Worm (Caenorhabditis elegans): ENCODE data around the gene F52E1.14.
A peak's percentile ranks its signal among the peaks of the same experiment; 100 is the strongest.
"Not testable (repeated sequence)": the region's sequence is repeated elsewhere in the genome, so short reads cannot be mapped to it uniquely, and the experiment has no call there.

F52E1.14 gene

ce11 chrV:8431295-8431694 is 47.6 kb downstream of the F52E1.14 start:
- TF ChIP-seq F26F4.8 (GFP tag; conservative IDR thresholded peaks at IDR 0.05) (peak; percentile 75), ceh-20 (GFP tag; IDR thresholded peaks at IDR 0.05) (0 out of 2 replicates have a peak, but pooled peaks have one; percentile 58), dmd-6 (GFP tag; IDR thresholded peaks at IDR 0.05) (0 out of 2 replicates have a peak, but pooled peaks have one; percentile 14), lim-7 (GFP tag; IDR thresholded peaks at IDR 0.05) (peak; percentile 77), T26A8.4 (GFP tag; IDR thresholded peaks at IDR 0.05) (peak; percentile 45; the same call in 1 of the 2 replicates), pha-4 (GFP tag; IDR thresholded peaks at IDR 0.05) (peak; percentile 33; the same call in 1 of the 2 replicates), egl-43 (GFP tag; IDR thresholded peaks at IDR 0.05) (peak; percentile 75), Y48G9A.11 (GFP tag; IDR thresholded peaks at IDR 0.05) (0 out of 2 replicates have a peak, but pooled peaks have one; percentile 28), dmd-9 (GFP tag; IDR thresholded peaks at IDR 0.05) (0 out of 2 replicates have a peak, but pooled peaks have one; percentile 39), hmg-1.1 (GFP tag; IDR thresholded peaks at IDR 0.05) (peak; percentile 46; the same call in 1 of the 2 replicates), madf-5 (GFP tag; IDR thresholded peaks at IDR 0.05) (0 out of 4 replicates have a peak, but pooled peaks of 1 of the 2 experiments have one; percentile 54), madf-9 (GFP tag; conservative IDR thresholded peaks at IDR 0.05) (0 out of 2 replicates have a peak, but pooled peaks have one; percentile 48), D1046.2 (GFP tag; IDR thresholded peaks at IDR 0.05) (0 out of 2 replicates have a peak, but pooled peaks have one; percentile 44), ZK337.2 (GFP tag; IDR thresholded peaks at IDR 0.05) (0 out of 2 replicates have a peak, but pooled peaks have one; percentile 33), dmd-8 (GFP tag; IDR thresholded peaks at IDR 0.05) (peak; percentile 87), vab-7 (GFP tag; IDR thresholded peaks at IDR 0.05) (peak; percentile 66), snpc-1.2 (GFP tag; IDR thresholded peaks at IDR 0.05) (0 out of 2 replicates have a peak, but pooled peaks have one; percentile 24), lin-38 (GFP tag; IDR thresholded peaks at IDR 0.05) (peak; percentile 65), mes-2 (tag; optimal IDR thresholded peaks at IDR 0.05; ENCODE audit: poor library complexity, severe bottlenecking) (peak; percentile 14), Y75B8A.6 (GFP tag; IDR thresholded peaks at IDR 0.05) (0 out of 2 replicates have a peak, but pooled peaks have one; percentile 76), lin-1 (GFP tag; IDR thresholded peaks at IDR 0.05) (peak; percentile 63; the same call in 1 of the 2 replicates), tra-1 (GFP tag; IDR thresholded peaks at IDR 0.05) (peak; percentile 30; the same call in 1 of the 2 replicates), nhr-41 (GFP tag; IDR thresholded peaks at IDR 0.05) (0 out of 2 replicates have a peak, but pooled peaks have one; percentile 43), arid-1 (GFP tag; conservative IDR thresholded peaks at IDR 0.05) (peak; percentile 78)
- TF ChIP-seq pha-4 (tag; optimal IDR thresholded peaks at IDR 0.05) = not testable (repeated sequence)

- TF ChIP-seq lin-15B (tag; optimal IDR thresholded peaks at IDR 0.05) (no peak), lin-29 (GFP tag; IDR thresholded peaks at IDR 0.05) (no peak), nhr-28 (tag; optimal IDR thresholded peaks at IDR 0.05) (peak; percentile 47), saeg-2 (GFP tag; IDR thresholded peaks at IDR 0.05) (no peak), Y75B8A.6 (GFP tag; IDR thresholded peaks at IDR 0.05) (no peak), rbr-2 (tag; optimal IDR thresholded peaks at IDR 0.05) (no peak), mdl-1 (tag; optimal IDR thresholded peaks at IDR 0.05) (peak in 1 of 2 experiments; percentile 51), sdz-12 (GFP tag; optimal IDR thresholded peaks at IDR 0.05) (no peak), pqm-1 (tag; optimal IDR thresholded peaks at IDR 0.05) (peak; percentile 55), skn-1 (tag; optimal IDR thresholded peaks at IDR 0.05) (no peak), jun-1 (tag; optimal IDR thresholded peaks at IDR 0.05) (no peak), T26A8.4 (GFP tag; IDR thresholded peaks at IDR 0.05) (no peak), fos-1 (tag; optimal IDR thresholded peaks at IDR 0.05) (no peak), cey-2 (tag; optimal IDR thresholded peaks at IDR 0.05; ENCODE audit: borderline replicate concordance, insufficient read depth) (no peak), Y48G9A.11 (GFP tag; IDR thresholded peaks at IDR 0.05) (no peak), hlh-30 (tag; optimal IDR thresholded peaks at IDR 0.05; ENCODE audit: insufficient read depth) (peak; percentile 58), dmd-6 (GFP tag; IDR thresholded peaks at IDR 0.05) (peak; percentile 18; the same call in 1 of the 2 replicates), spr-1 (tag; optimal IDR thresholded peaks at IDR 0.05) (no peak), nhr-111 (GFP tag; optimal IDR thresholded peaks at IDR 0.05) (no peak), hlh-11 (tag; optimal IDR thresholded peaks at IDR 0.05) (peak; percentile 74), daf-16 (GFP tag; optimal IDR thresholded peaks at IDR 0.05) (no peak), daf-16 (tag; optimal IDR thresholded peaks at IDR 0.05) (peak; percentile 98), zip-2 (tag; optimal IDR thresholded peaks at IDR 0.05) (no peak), vab-7 (GFP tag; IDR thresholded peaks at IDR 0.05) (no peak), lin-1 (GFP tag; IDR thresholded peaks at IDR 0.05) (no peak), ama-1 (optimal IDR thresholded peaks at IDR 0.05) (no peak), nhr-41 (GFP tag; IDR thresholded peaks at IDR 0.05) (no peak), daf-19 (GFP tag; conservative IDR thresholded peaks at IDR 0.05) (no peak), mxl-3 (GFP tag; optimal IDR thresholded peaks at IDR 0.05) (peak; percentile 1), nhr-102 (tag; optimal IDR thresholded peaks at IDR 0.05) (no peak), F26F4.8 (GFP tag; conservative IDR thresholded peaks at IDR 0.05) (no peak)
Measured at ce11 chrV:8434400-8434827, 50.7 kb downstream of the F52E1.14 start.
